Worm (Caenorhabditis elegans): ENCODE data around the gene dct-16.

The dct-16 gene

ce11 chrV:20464778-20465177, 34.1 kb downstream of the dct-16 start:
- TF ChIP-seq flh-1 (GFP tag; optimal IDR thresholded peaks at IDR 0.05) (no peak), cnd-1 (tag; optimal IDR thresholded peaks at IDR 0.05) (no peak), ceh-39 (tag; optimal IDR thresholded peaks at IDR 0.05) (no peak), nhr-2 (tag; optimal IDR thresholded peaks at IDR 0.05) (no peak), ztf-11 (tag; optimal IDR thresholded peaks at IDR 0.05) (no peak), mab-5 (tag; optimal IDR thresholded peaks at IDR 0.05) (no peak), nhr-28 (tag; optimal IDR thresholded peaks at IDR 0.05) (no peak), ham-2 (GFP tag; optimal IDR thresholded peaks at IDR 0.05) (no peak), mep-1 (tag; optimal IDR thresholded peaks at IDR 0.05) (no peak), mls-2 (tag; optimal IDR thresholded peaks at IDR 0.05) (no peak), ces-1 (GFP tag; optimal IDR thresholded peaks at IDR 0.05) (peak; percentile 37), unc-120 (tag; optimal IDR thresholded peaks at IDR 0.05; ENCODE audit: poor library complexity, severe bottlenecking) (peak; percentile 7)

ce11 chrV:20460808-20461207, 38.0 kb downstream of the dct-16 start, which contains the start of gene B0250.18:
Gene B0250.18 (minus strand): TSS chrV:20460908.
- TF ChIP-seq lin-32 (GFP tag; optimal IDR thresholded peaks at IDR 0.05): no peak
- no peak for TF ChIP-seq mls-2 (tag; optimal IDR thresholded peaks at IDR 0.05)
- no peak for TF ChIP-seq lsy-2 (tag; optimal IDR thresholded peaks at IDR 0.05)
- no peak for TF ChIP-seq ham-2 (GFP tag; optimal IDR thresholded peaks at IDR 0.05)
- no peak for TF ChIP-seq zip-8 (tag; optimal IDR thresholded peaks at IDR 0.05)
- no peak for TF ChIP-seq hlh-1 (tag; optimal IDR thresholded peaks at IDR 0.05)
- TF ChIP-seq tbx-8 (GFP tag; optimal IDR thresholded peaks at IDR 0.05): no peak
- no peak for TF ChIP-seq sem-2 (GFP tag; optimal IDR thresholded peaks at IDR 0.05)

ce11 chrV:20457155-20457554, 41.7 kb downstream of the dct-16 start:
- TF ChIP-seq unc-39 (tag; optimal IDR thresholded peaks at IDR 0.05) (no peak), drap-1 (GFP tag; optimal IDR thresholded peaks at IDR 0.05) (no peak), ceh-43 (GFP tag; optimal IDR thresholded peaks at IDR 0.05) (no peak), sem-2 (GFP tag; optimal IDR thresholded peaks at IDR 0.05) (no peak), ham-2 (GFP tag; optimal IDR thresholded peaks at IDR 0.05) (no peak), flh-1 (GFP tag; optimal IDR thresholded peaks at IDR 0.05) (no peak), sptf-1 (tag; optimal IDR thresholded peaks at IDR 0.05) (peak; percentile 30), nhr-2 (tag; optimal IDR thresholded peaks at IDR 0.05) (no peak), ceh-83 (GFP tag; optimal IDR thresholded peaks at IDR 0.05) (no peak), blmp-1 (tag; optimal IDR thresholded peaks at IDR 0.05) (no peak), mab-5 (tag; optimal IDR thresholded peaks at IDR 0.05) (no peak), tbx-8 (GFP tag; optimal IDR thresholded peaks at IDR 0.05) (no peak), ces-1 (GFP tag; optimal IDR thresholded peaks at IDR 0.05) (peak; percentile 3), nhr-28 (tag; optimal IDR thresholded peaks at IDR 0.05) (no peak), zip-8 (tag; optimal IDR thresholded peaks at IDR 0.05) (no peak), nhr-76 (tag; optimal IDR thresholded peaks at IDR 0.05) (no peak), ztf-11 (tag; optimal IDR thresholded peaks at IDR 0.05) (no peak), ceh-39 (tag; optimal IDR thresholded peaks at IDR 0.05) (no peak), snpc-4 (tag; optimal IDR thresholded peaks at IDR 0.05) (no peak), mep-1 (tag; optimal IDR thresholded peaks at IDR 0.05) (no peak), lin-32 (GFP tag; optimal IDR thresholded peaks at IDR 0.05) (no peak), nhr-237 (tag; optimal IDR thresholded peaks at IDR 0.05) (no peak), mls-2 (tag; optimal IDR thresholded peaks at IDR 0.05) (peak; percentile 44), cnd-1 (tag; optimal IDR thresholded peaks at IDR 0.05) (peak; percentile 40), unc-120 (tag; optimal IDR thresholded peaks at IDR 0.05; ENCODE audit: poor library complexity, severe bottlenecking) (no peak), lsy-2 (tag; optimal IDR thresholded peaks at IDR 0.05) (no peak), hlh-1 (tag; optimal IDR thresholded peaks at IDR 0.05) (peak; percentile 53), lin-13 (tag; optimal IDR thresholded peaks at IDR 0.05) (no peak), pha-4 (tag; optimal IDR thresholded peaks at IDR 0.05) (no peak), nhr-12 (tag; optimal IDR thresholded peaks at IDR 0.05) (no peak), elt-1 (tag; optimal IDR thresholded peaks at IDR 0.05; ENCODE audit: borderline replicate concordance, insufficient read depth) (no peak), M03D4.4 (tag; optimal IDR thresholded peaks at IDR 0.05) (no peak), bed-3 (GFP tag; optimal IDR thresholded peaks at IDR 0.05) (no peak), unc-62 (GFP tag; optimal IDR thresholded peaks at IDR 0.05) (no peak), elt-3 (tag; optimal IDR thresholded peaks at IDR 0.05) (no peak)

- TF ChIP-seq unc-120 (tag; optimal IDR thresholded peaks at IDR 0.05; ENCODE audit: poor library complexity, severe bottlenecking): peak; percentile 5
- no peak for TF ChIP-seq bed-3 (GFP tag; optimal IDR thresholded peaks at IDR 0.05)
- TF ChIP-seq sptf-1 (tag; optimal IDR thresholded peaks at IDR 0.05): peak; percentile 1
- TF ChIP-seq lin-13 (tag; optimal IDR thresholded peaks at IDR 0.05): peak; percentile 42
- no peak for TF ChIP-seq flh-1 (GFP tag; optimal IDR thresholded peaks at IDR 0.05)
- TF ChIP-seq tbx-8 (GFP tag; optimal IDR thresholded peaks at IDR 0.05): no peak
- no peak for TF ChIP-seq pha-4 (tag; optimal IDR thresholded peaks at IDR 0.05)
- no peak for TF ChIP-seq elt-3 (tag; optimal IDR thresholded peaks at IDR 0.05)
- TF ChIP-seq lin-32 (GFP tag; optimal IDR thresholded peaks at IDR 0.05): no peak
- TF ChIP-seq nhr-76 (tag; optimal IDR thresholded peaks at IDR 0.05): no peak
- no peak for TF ChIP-seq cnd-1 (tag; optimal IDR thresholded peaks at IDR 0.05)
- TF ChIP-seq ces-1 (GFP tag; optimal IDR thresholded peaks at IDR 0.05): no peak
- no peak for TF ChIP-seq mab-5 (tag; optimal IDR thresholded peaks at IDR 0.05)
- peak; percentile 83 for TF ChIP-seq drap-1 (GFP tag; optimal IDR thresholded peaks at IDR 0.05)
- TF ChIP-seq nhr-237 (tag; optimal IDR thresholded peaks at IDR 0.05): no peak
- TF ChIP-seq ztf-11 (tag; optimal IDR thresholded peaks at IDR 0.05): no peak
- TF ChIP-seq ceh-83 (GFP tag; optimal IDR thresholded peaks at IDR 0.05): no peak
- TF ChIP-seq sem-2 (GFP tag; optimal IDR thresholded peaks at IDR 0.05): no peak
- no peak for TF ChIP-seq nhr-28 (tag; optimal IDR thresholded peaks at IDR 0.05)
- no peak for TF ChIP-seq nhr-2 (tag; optimal IDR thresholded peaks at IDR 0.05)
- TF ChIP-seq ceh-39 (tag; optimal IDR thresholded peaks at IDR 0.05): no peak
- TF ChIP-seq mep-1 (tag; optimal IDR thresholded peaks at IDR 0.05): no peak
- no peak for TF ChIP-seq elt-1 (tag; optimal IDR thresholded peaks at IDR 0.05; ENCODE audit: borderline replicate concordance, insufficient read depth)
- TF ChIP-seq hlh-1 (tag; optimal IDR thresholded peaks at IDR 0.05): no peak
- TF ChIP-seq zip-8 (tag; optimal IDR thresholded peaks at IDR 0.05): no peak
- TF ChIP-seq nhr-12 (tag; optimal IDR thresholded peaks at IDR 0.05): no peak
- TF ChIP-seq blmp-1 (tag; optimal IDR thresholded peaks at IDR 0.05): no peak
- no peak for TF ChIP-seq mls-2 (tag; optimal IDR thresholded peaks at IDR 0.05)
- TF ChIP-seq lsy-2 (tag; optimal IDR thresholded peaks at IDR 0.05): no peak
- TF ChIP-seq unc-62 (GFP tag; optimal IDR thresholded peaks at IDR 0.05): no peak
Observed at ce11 chrV:20455637-20456036, 43.2 kb downstream of the dct-16 start.

Measured in whole organism, mixed stage, embryonic.